Fruit fly (Drosophila melanogaster): ENCODE measurements around the gene CG3529.

Gene CG3529

dm6 chr3L:9461670-9462246, 15.1 kb downstream of the CG3529 start:
- TF ChIP-seq CG17801 (GFP tag; optimal IDR thresholded peaks at IDR 0.05; ENCODE audit: partially characterized antibody): no peak

- TF ChIP-seq CG17801 (GFP tag; optimal IDR thresholded peaks at IDR 0.05; ENCODE audit: partially characterized antibody): peak; percentile 89
These were observed 15.6 kb downstream of the CG3529 start for dm6 chr3L:9462247-9462769.

dm6 chr3L:9462794-9463193, 16.1 kb downstream of the CG3529 start:
- no peak for TF ChIP-seq CG17801 (GFP tag; optimal IDR thresholded peaks at IDR 0.05; ENCODE audit: partially characterized antibody)

DNA sequence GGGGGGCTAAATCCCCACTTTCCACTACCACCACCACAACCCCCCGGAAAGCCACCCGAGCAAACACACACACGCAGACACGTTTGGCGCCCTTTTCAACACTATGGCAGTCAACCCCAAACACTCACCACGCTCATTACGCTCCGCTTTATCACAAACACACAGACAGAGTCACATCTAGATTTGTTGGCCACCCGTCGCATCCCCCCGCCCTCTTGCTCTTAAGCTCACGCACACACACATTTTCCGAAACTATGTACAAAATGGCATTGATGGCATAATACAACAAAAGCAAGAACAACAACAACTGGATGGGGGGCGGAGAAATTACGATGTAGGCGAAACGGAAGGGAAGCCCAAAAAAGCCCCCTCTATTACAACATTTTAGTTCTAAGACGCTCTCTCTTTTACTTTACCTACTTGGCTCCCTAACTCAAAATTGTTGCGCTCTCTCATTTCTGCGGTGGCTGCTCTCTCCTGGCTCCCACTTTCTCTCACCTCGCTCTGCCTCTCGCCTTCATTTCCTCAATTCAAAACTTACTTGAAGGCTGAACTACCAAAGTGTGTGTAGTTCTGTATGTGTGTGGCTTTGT, 19.1 kb downstream of the CG3529 start:
- no peak for TF ChIP-seq CG17801 (GFP tag; optimal IDR thresholded peaks at IDR 0.05; ENCODE audit: partially characterized antibody)

- TF ChIP-seq CG17801 (GFP tag; optimal IDR thresholded peaks at IDR 0.05; ENCODE audit: partially characterized antibody): no peak
These were observed 19.9 kb downstream of the CG3529 start for dm6 chr3L:9466595-9466994.

dm6 chr3L:9467267-9467666, 20.6 kb downstream of the CG3529 start:
- no peak for TF ChIP-seq CG17801 (GFP tag; optimal IDR thresholded peaks at IDR 0.05; ENCODE audit: partially characterized antibody)

dm6 chr3L:9467763-9468206, 21.1 kb downstream of the CG3529 start:
- no peak for TF ChIP-seq CG17801 (GFP tag; optimal IDR thresholded peaks at IDR 0.05; ENCODE audit: partially characterized antibody)

DNA sequence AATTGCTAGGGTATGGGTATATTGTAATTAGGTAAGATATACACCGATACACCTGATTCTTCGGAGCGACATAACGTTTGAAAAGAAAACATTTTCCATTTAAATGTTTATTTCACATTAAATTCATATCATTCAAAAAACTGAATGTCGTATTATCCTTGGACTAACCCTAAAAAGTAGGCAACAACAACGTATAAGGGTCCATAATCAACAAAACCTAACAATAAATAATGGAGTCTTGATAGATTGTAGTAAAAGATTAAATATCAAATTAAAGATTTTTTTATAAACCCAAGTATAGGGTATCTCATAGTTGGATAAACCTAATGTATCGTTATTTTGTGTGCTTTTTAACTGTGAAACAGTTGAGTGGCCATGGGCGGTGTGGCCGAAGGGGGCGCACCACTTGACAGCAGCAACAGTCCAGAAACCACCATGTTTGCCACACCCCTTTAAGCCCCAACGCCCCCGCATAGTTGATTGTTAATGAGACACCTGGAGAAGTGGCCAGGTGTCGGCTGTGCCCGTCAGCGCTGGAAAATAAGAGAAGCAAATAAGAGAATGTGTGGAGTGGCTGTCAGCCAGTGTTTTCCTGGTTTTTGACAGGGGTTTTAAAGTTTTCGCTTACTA, 21.7 kb downstream of the CG3529 start:
- no peak for TF ChIP-seq CG17801 (GFP tag; optimal IDR thresholded peaks at IDR 0.05; ENCODE audit: partially characterized antibody)

dm6 chr3L:9469079-9469478, 22.4 kb downstream of the CG3529 start:
- no peak for TF ChIP-seq CG17801 (GFP tag; optimal IDR thresholded peaks at IDR 0.05; ENCODE audit: partially characterized antibody)

DNA sequence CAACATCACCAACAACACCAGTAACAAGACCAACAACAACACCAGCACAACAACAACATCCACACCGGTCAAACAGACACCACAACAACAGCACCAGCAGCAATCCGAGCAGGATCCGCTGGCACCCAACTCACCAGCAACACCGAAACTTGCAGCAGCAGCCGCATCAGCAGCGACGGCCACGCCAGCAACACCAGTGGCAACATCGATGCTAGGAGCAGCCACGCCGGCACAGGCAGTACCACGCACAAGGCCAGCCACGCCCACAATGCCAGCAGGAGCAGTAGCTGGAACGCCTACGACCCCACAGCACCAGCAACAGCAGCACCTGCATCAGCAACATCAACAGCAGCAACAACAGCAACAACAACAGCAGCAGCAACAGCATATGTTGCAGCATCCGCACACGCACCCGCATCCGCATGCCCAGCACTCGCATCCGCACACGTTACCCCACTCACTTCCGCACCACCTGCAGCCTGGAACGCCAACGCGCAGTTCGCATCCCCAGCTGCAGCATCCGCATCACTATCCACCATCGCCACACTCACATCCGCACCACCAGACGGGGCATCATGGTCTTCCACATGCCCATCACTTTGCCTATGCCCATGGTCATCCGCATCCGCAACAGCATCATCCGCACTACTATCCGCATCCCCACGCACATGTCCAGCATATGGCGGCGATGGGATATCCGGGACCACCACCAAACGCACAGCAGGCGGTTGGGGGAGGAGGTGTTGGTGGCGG, 24.7 kb downstream of the CG3529 start:
- TF ChIP-seq CG17801 (GFP tag; optimal IDR thresholded peaks at IDR 0.05; ENCODE audit: partially characterized antibody): no peak

- peak; percentile 79 for TF ChIP-seq CG17801 (GFP tag; optimal IDR thresholded peaks at IDR 0.05; ENCODE audit: partially characterized antibody)
These were observed 30.2 kb downstream of the CG3529 start, which contains the start of the genes Uch-L5 and Jarid2 for dm6 chr3L:9476829-9477228. Uch-L5 (minus strand) TSS chr3L:9476965. Jarid2 (plus strand) TSS chr3L:9477038.

dm6 chr3L:9487586-9487985, 40.9 kb downstream of the CG3529 start, which contains the start of gene pall:
pall (minus strand) TSS chr3L:9487790.
- TF ChIP-seq CG17801 (GFP tag; optimal IDR thresholded peaks at IDR 0.05; ENCODE audit: partially characterized antibody): peak; percentile 28

- TF ChIP-seq CG17801 (GFP tag; optimal IDR thresholded peaks at IDR 0.05; ENCODE audit: partially characterized antibody): no peak
These were observed 42.5 kb downstream of the CG3529 start, which contains the start of gene CG32036 for dm6 chr3L:9489133-9489532. CG32036 (minus strand) TSS chr3L:9489233.

dm6 chr3L:9489627-9490026, 43.0 kb downstream of the CG3529 start:
- no peak for TF ChIP-seq CG17801 (GFP tag; optimal IDR thresholded peaks at IDR 0.05; ENCODE audit: partially characterized antibody)

- no peak for TF ChIP-seq CG17801 (GFP tag; optimal IDR thresholded peaks at IDR 0.05; ENCODE audit: partially characterized antibody)
These were observed 43.8 kb downstream of the CG3529 start for dm6 chr3L:9490432-9490831.

Data from ovary, adult (tissue).